Fruit fly (Drosophila melanogaster): ENCODE results near the gene Nepl5.

Nepl5 gene

DNA sequence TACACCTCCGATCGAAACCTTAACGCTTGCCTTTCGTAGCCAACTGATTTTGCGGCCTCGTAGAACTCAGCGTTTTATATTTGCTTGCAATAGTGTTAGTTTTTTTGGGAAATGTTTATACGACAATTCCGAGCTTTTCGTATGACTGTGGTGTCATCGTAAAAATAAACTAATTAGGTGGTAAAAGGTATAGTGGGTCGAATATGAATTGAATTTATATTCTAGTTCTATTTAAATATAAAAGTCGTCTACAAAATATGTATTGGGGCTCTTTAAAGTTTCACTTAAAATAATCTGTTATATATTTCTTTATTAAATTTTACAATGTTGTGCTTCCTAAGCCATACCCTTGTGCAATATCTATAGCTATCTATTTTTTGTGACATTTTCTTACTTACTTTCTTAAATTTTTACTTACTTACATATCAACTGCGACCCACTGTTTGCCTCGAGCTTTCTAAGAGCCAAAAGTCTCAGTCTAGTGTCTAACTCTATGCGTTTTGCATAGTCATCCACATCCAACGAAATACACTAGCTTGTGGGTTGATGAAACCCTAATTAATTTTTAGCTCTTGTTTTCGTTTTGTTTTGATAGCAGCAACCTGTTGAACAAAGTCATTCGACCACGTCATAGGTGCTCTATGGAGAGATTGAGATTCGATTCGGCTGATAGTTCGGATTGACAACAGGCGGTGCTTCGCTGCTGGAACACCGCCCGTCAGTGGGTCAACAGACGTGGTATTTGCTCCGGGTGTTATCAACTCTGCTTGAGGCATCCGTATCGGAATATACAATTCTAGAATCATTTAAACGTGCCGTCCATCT is 29.9 kb upstream of the Nepl5 start, which contains the start of gene CG9498 (continued):
- no peak; the same call in 1 of the 2 replicates for TF ChIP-seq ssp (GFP tag; IDR thresholded peaks at IDR 0.05)
- TF ChIP-seq pzg (GFP tag; optimal IDR thresholded peaks at IDR 0.05): peak; percentile 1
- peak; percentile 50 for TF ChIP-seq nau (GFP tag; optimal IDR thresholded peaks at IDR 0.05)
- TF ChIP-seq lab (GFP tag; optimal IDR thresholded peaks at IDR 0.05): peak; percentile 96
- no peak for TF ChIP-seq Opbp (GFP tag; IDR thresholded peaks at IDR 0.05; ENCODE audit: partially characterized antibody)
- TF ChIP-seq CG3065 (GFP tag; optimal IDR thresholded peaks at IDR 0.05): no peak
- peak; percentile 95 for TF ChIP-seq CG32532 (GFP tag; IDR thresholded peaks at IDR 0.05)
- TF ChIP-seq jumu (GFP tag; optimal IDR thresholded peaks at IDR 0.05): no peak
- TF ChIP-seq Doc2 (GFP tag; IDR thresholded peaks at IDR 0.05): no peak
- TF ChIP-seq CG2116 (GFP tag; optimal IDR thresholded peaks at IDR 0.05): peak; percentile 32
- TF ChIP-seq oc (tag; optimal IDR thresholded peaks at IDR 0.05): peak; percentile 24
- TF ChIP-seq CG9817 (tag; optimal IDR thresholded peaks at IDR 0.05): peak; percentile 74
- TF ChIP-seq NC2α (GFP tag; optimal IDR thresholded peaks at IDR 0.05): no peak
- no peak for TF ChIP-seq prd (optimal IDR thresholded peaks at IDR 0.05)
- TF ChIP-seq prd (GFP tag; IDR thresholded peaks at IDR 0.05): peak; percentile 75; the same call in 2 of the 3 replicates
- no peak for TF ChIP-seq corto (GFP tag; optimal IDR thresholded peaks at IDR 0.05)
- TF ChIP-seq CG13624 (GFP tag; optimal IDR thresholded peaks at IDR 0.05): no peak
- no peak for TF ChIP-seq CG16813 (GFP tag; IDR thresholded peaks at IDR 0.05; ENCODE audit: partially characterized antibody)
- TF ChIP-seq CG16863 (GFP tag; optimal IDR thresholded peaks at IDR 0.05): no peak
- TF ChIP-seq cwo (GFP tag; optimal IDR thresholded peaks at IDR 0.05): peak; percentile 75
- TF ChIP-seq NK7.1 (GFP tag; optimal IDR thresholded peaks at IDR 0.05): peak; percentile 7
- TF ChIP-seq zfh1 (GFP tag; IDR thresholded peaks at IDR 0.05): no peak
- peak in 1 of 2 experiments; percentile 69 for TF ChIP-seq Eip74EF (GFP tag; optimal IDR thresholded peaks at IDR 0.05)
- no peak for TF ChIP-seq bbx (GFP tag; IDR thresholded peaks at IDR 0.05; ENCODE audit: partially characterized antibody)
- peak; percentile 78 for TF ChIP-seq CG4328 (GFP tag; optimal IDR thresholded peaks at IDR 0.05)
- TF ChIP-seq dysf (GFP tag; IDR thresholded peaks at IDR 0.05): peak; percentile 83
- TF ChIP-seq tin (GFP tag; optimal IDR thresholded peaks at IDR 0.05): peak; percentile 15
- peak; percentile 80 for TF ChIP-seq seq (GFP tag; IDR thresholded peaks at IDR 0.05)
- TF ChIP-seq CG42726 (GFP tag; IDR thresholded peaks at IDR 0.05; ENCODE audit: partially characterized antibody): no peak
- TF ChIP-seq CG13296 (GFP tag; optimal IDR thresholded peaks at IDR 0.05): peak; percentile 92
- TF ChIP-seq CG11456 (GFP tag; IDR thresholded peaks at IDR 0.05): no peak
- TF ChIP-seq CG10959 (GFP tag; IDR thresholded peaks at IDR 0.05): no peak
- TF ChIP-seq sima (GFP tag; optimal IDR thresholded peaks at IDR 0.05): no peak
- TF ChIP-seq CG3838 (GFP tag; optimal IDR thresholded peaks at IDR 0.05): no peak
- peak; percentile 68 for TF ChIP-seq CG13775 (GFP tag; optimal IDR thresholded peaks at IDR 0.05)
- TF ChIP-seq da (GFP tag; optimal IDR thresholded peaks at IDR 0.05): no peak
- peak; percentile 17 for TF ChIP-seq CG8359 (GFP tag; optimal IDR thresholded peaks at IDR 0.05; ENCODE audit: borderline replicate concordance)
- TF ChIP-seq CG4820 (GFP tag; optimal IDR thresholded peaks at IDR 0.05): no peak
- no peak for TF ChIP-seq sim (GFP tag; IDR thresholded peaks at IDR 0.05)
- peak; percentile 40; the same call in 1 of the 3 replicates for TF ChIP-seq CG11093 (GFP tag; IDR thresholded peaks at IDR 0.05)
- TF ChIP-seq Gsc (GFP tag; IDR thresholded peaks at IDR 0.05): no peak
- no peak for TF ChIP-seq vnd (GFP tag; IDR thresholded peaks at IDR 0.05; ENCODE audit: partially characterized antibody)
- peak; percentile 81 for TF ChIP-seq org-1 (GFP tag; optimal IDR thresholded peaks at IDR 0.05)
- TF ChIP-seq sens (GFP tag): peak; percentile 89
- TF ChIP-seq grau (tag; optimal IDR thresholded peaks at IDR 0.05): peak; percentile 91
- TF ChIP-seq dpn (GFP tag; optimal IDR thresholded peaks at IDR 0.05): peak; percentile 18 to 51
- TF ChIP-seq CG5180 (GFP tag; optimal IDR thresholded peaks at IDR 0.05): peak; percentile 65
- peak; percentile 84 for TF ChIP-seq HLH3B (GFP tag; IDR thresholded peaks at IDR 0.05)
- peak; percentile 79 for TF ChIP-seq Oli (tag; optimal IDR thresholded peaks at IDR 0.05)

All from whole organism, embryonic.